Fruit fly (Drosophila melanogaster) Kc167 (cell line): Measurements from ENCODE around the gene CG32669.

ENCODE experiments used
- Myc ChIP-seq: fragments of >200 bp; optimal IDR thresholded peaks from 2 replicates; lab custom pipeline; 2017; ENCODE audit warnings: missing external identifiers
- Sin3A ChIP-seq: fragments of >200 bp; optimal IDR thresholded peaks from 2 replicates; lab custom pipeline; 2018; ENCODE audit warnings: missing external identifiers
- h ChIP-seq: fragments of >200 bp; optimal IDR thresholded peaks from 3 replicates; lab custom pipeline; 2018; ENCODE audit warnings: missing external identifiers
- insv ChIP-seq: fragments of >200 bp; optimal IDR thresholded peaks from 3 replicates; lab custom pipeline; 2018; ENCODE audit warnings: missing external identifiers
- psq ChIP-seq: fragments of >200 bp; optimal IDR thresholded peaks from 2 replicates; lab custom pipeline; 2017; ENCODE audit warnings: missing external identifiers
- ttk ChIP-seq: sonication (Bioruptor generic); optimal IDR thresholded peaks from 2 replicates; lab custom pipeline; 2017; ENCODE audit warnings: missing external identifiers

The CG32669 gene

dm6 chrX:10814113-10814512 lies 30.8 kb downstream of the CG32669 start:
- TF ChIP-seq h (lab: Kevin White, UChicago) (no peak), psq (lab: Kevin White, UChicago) (no peak), insv (lab: Kevin White, UChicago) (no peak), Myc (no peak), Sin3A (lab: Kevin White, UChicago) (no peak), ttk (lab: Kevin White, UChicago) (no peak)

dm6 chrX:10808684-10809083 lies 36.2 kb downstream of the CG32669 start:
- TF ChIP-seq psq (lab: Kevin White, UChicago) (no peak), h (lab: Kevin White, UChicago) (no peak), insv (lab: Kevin White, UChicago) (no peak), ttk (lab: Kevin White, UChicago) (no peak), Sin3A (lab: Kevin White, UChicago) (no peak), Myc (no peak)

dm6 chrX:10806718-10807412 lies 38.0 kb downstream of the CG32669 start:
- TF ChIP-seq insv (lab: Kevin White, UChicago) (no peak), Sin3A (lab: Kevin White, UChicago) (no peak), h (lab: Kevin White, UChicago) (no peak), psq (lab: Kevin White, UChicago) (no peak), ttk (lab: Kevin White, UChicago) (no peak), Myc (no peak)

- TF ChIP-seq insv (lab: Kevin White, UChicago) (no peak), Sin3A (lab: Kevin White, UChicago) (no peak), Myc (no peak), psq (lab: Kevin White, UChicago) (no peak), ttk (lab: Kevin White, UChicago) (no peak), h (lab: Kevin White, UChicago) (no peak)
These were observed 39.2 kb downstream of the CG32669 start for dm6 chrX:10805651-10806191.

- TF ChIP-seq psq (lab: Kevin White, UChicago) (no peak), Myc (no peak), insv (lab: Kevin White, UChicago) (no peak), h (lab: Kevin White, UChicago) (no peak), Sin3A (lab: Kevin White, UChicago) (no peak), ttk (lab: Kevin White, UChicago) (no peak)
These were observed 40.8 kb downstream of the CG32669 start for dm6 chrX:10804042-10804441.

- no peak for TF ChIP-seq ttk (lab: Kevin White, UChicago)
- TF ChIP-seq insv (lab: Kevin White, UChicago), result no peak
These were observed 42.2 kb downstream of the CG32669 start for dm6 chrX:10802457-10803378.

- TF ChIP-seq Myc (no peak), h (lab: Kevin White, UChicago) (no peak), ttk (lab: Kevin White, UChicago) (no peak), Sin3A (lab: Kevin White, UChicago) (no peak), psq (lab: Kevin White, UChicago) (no peak), insv (lab: Kevin White, UChicago) (no peak)
These were observed 42.9 kb downstream of the CG32669 start for dm6 chrX:10801827-10802456.

dm6 chrX:10801033-10801432 lies 43.8 kb downstream of the CG32669 start:
- TF ChIP-seq ttk (lab: Kevin White, UChicago), result no peak
- TF ChIP-seq psq (lab: Kevin White, UChicago), result no peak
- TF ChIP-seq Sin3A (lab: Kevin White, UChicago), result no peak
- TF ChIP-seq insv (lab: Kevin White, UChicago), result no peak
- no peak for TF ChIP-seq Myc
- TF ChIP-seq h (lab: Kevin White, UChicago), result no peak
